Worm (Caenorhabditis elegans) whole organism, dauer: ENCODE results near the gene C09E9.1.

ENCODE experiments used
- unc-62 ChIP-seq: sonication (generic microtip); optimal IDR thresholded peaks from 2 replicates; lab custom pipeline; 2017; ENCODE audit warnings: missing biosample characterization, missing genetic modification reagents, missing genetic modification characterization

The C09E9.1 gene

ce11 chrIV:1256723-1257122 lies 17.9 kb upstream of the C09E9.1 start, which contains the start of gene clec-168:
clec-168 (plus strand) TSS chrIV:1256969.
- no peak for TF ChIP-seq unc-62 (GFP tag; lab: Kevin White, UChicago)

- no peak for TF ChIP-seq unc-62 (GFP tag; lab: Kevin White, UChicago)
Observed at ce11 chrIV:1260474-1260873, 14.2 kb upstream of the C09E9.1 start.

ce11 chrIV:1261024-1261423 lies 13.6 kb upstream of the C09E9.1 start, which contains the start of gene clec-169:
clec-169 (plus strand) TSS chrIV:1261324.
- no peak for TF ChIP-seq unc-62 (GFP tag; lab: Kevin White, UChicago)

ce11 chrIV:1261930-1262329 lies 12.7 kb upstream of the C09E9.1 start:
- no peak for TF ChIP-seq unc-62 (GFP tag; lab: Kevin White, UChicago)

- no peak for TF ChIP-seq unc-62 (GFP tag; lab: Kevin White, UChicago)
Observed at ce11 chrIV:1264928-1265327, 9.7 kb upstream of the C09E9.1 start, which contains the start of gene F38A1.13. F38A1.13 (plus strand) TSS chrIV:1265228.

ce11 chrIV:1266138-1266537 lies 8.5 kb upstream of the C09E9.1 start:
- TF ChIP-seq unc-62 (GFP tag; lab: Kevin White, UChicago), result no peak

ce11 chrIV:1266724-1267123 lies 7.9 kb upstream of the C09E9.1 start, which contains the start of gene clec-170:
clec-170 (plus strand) TSS chrIV:1266866.
- TF ChIP-seq unc-62 (GFP tag; lab: Kevin White, UChicago), result no peak

- no peak for TF ChIP-seq unc-62 (GFP tag; lab: Kevin White, UChicago)
Observed at ce11 chrIV:1275910-1276309, 1.2 kb downstream of the C09E9.1 start.

ce11 chrIV:1277067-1277466 lies 2.4 kb downstream of the C09E9.1 start:
- TF ChIP-seq unc-62 (GFP tag; lab: Kevin White, UChicago), result no peak

ce11 chrIV:1278945-1279344 lies 4.3 kb downstream of the C09E9.1 start:
- no peak for TF ChIP-seq unc-62 (GFP tag; lab: Kevin White, UChicago)

- TF ChIP-seq unc-62 (GFP tag; lab: Kevin White, UChicago), result no peak
Observed at ce11 chrIV:1284877-1285276, 10.2 kb downstream of the C09E9.1 start.

ce11 chrIV:1286549-1286948 lies 11.9 kb downstream of the C09E9.1 start:
- TF ChIP-seq unc-62 (GFP tag; lab: Kevin White, UChicago), result no peak

ce11 chrIV:1289327-1289726 lies 14.7 kb downstream of the C09E9.1 start, which contains the start of gene plst-1:
plst-1 (plus strand) TSS chrIV:1289627.
- TF ChIP-seq unc-62 (GFP tag; lab: Kevin White, UChicago), result no peak

- no peak for TF ChIP-seq unc-62 (GFP tag; lab: Kevin White, UChicago)
Observed at ce11 chrIV:1298984-1299383, 24.3 kb downstream of the C09E9.1 start.

ce11 chrIV:1309600-1310207 lies 35.0 kb downstream of the C09E9.1 start, which contains the start of the genes ddx-46 and F53H1.4:
ddx-46 (minus strand) TSS chrIV:1309650.
F53H1.4 (plus strand) TSS chrIV:1310166.
- TF ChIP-seq unc-62 (GFP tag; lab: Kevin White, UChicago), result no peak

ce11 chrIV:1310337-1310736 lies 35.7 kb downstream of the C09E9.1 start:
- TF ChIP-seq unc-62 (GFP tag; lab: Kevin White, UChicago), result no peak
